Fruit fly (Drosophila melanogaster): ENCODE results near the gene CG43084.

DNA sequence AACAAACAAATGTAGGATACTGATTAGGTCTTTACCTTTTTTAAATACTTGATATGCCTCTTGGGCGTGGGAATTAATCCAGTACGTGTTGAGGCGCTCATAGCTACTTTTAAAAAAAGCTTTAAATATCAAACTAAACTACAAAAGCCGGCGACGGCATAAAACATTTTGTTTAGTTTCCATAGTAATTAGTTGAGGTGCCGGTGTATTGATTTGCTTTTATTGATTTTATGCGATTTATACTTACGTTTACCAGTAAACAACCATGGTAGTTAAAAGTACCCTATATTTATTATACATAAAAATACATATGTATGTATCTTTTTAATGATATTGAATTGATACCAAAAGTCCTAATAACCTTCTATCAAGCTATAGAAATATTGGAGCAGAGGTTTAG lies 37.9 kb upstream of the CG43084 start, which contains the start of gene CG13449:
- no peak for TF ChIP-seq EcR (GFP tag; optimal IDR thresholded peaks at IDR 0.05)
- no peak for TF ChIP-seq CG34367 (tag; optimal IDR thresholded peaks at IDR 0.05)
- TF ChIP-seq CG10348 (GFP tag; IDR thresholded peaks at IDR 0.05) = no peak

Measured in whole organism, pupa.